Fruit fly (Drosophila melanogaster) whole organism, wandering third instar larva: ENCODE measurements around the gene BigH1.

ENCODE experiments used
- CG32264 ChIP-seq: fragments of 200-800 bp; sonication (Bioruptor generic); optimal IDR thresholded peaks from 2 replicates; lab custom pipeline; 2016; ENCODE audit warnings: missing biosample characterization, missing genetic modification characterization
- CrebA ChIP-seq: fragments of 200-800 bp; sonication (Bioruptor generic); optimal IDR thresholded peaks from 2 replicates; lab custom pipeline; 2016; ENCODE audit warnings: missing biosample characterization, mild to moderate bottlenecking, missing genetic modification characterization, borderline replicate concordance
- Dfd ChIP-seq: fragments of >200 bp; optimal IDR thresholded peaks from 2 replicates; lab custom pipeline; 2017; ENCODE audit warnings: missing biosample characterization, missing genetic modification characterization
- Dif ChIP-seq: fragments of 200-275, 200-300 bp; sonication (Bioruptor generic); optimal IDR thresholded peaks from 2 replicates; lab custom pipeline; 2018; ENCODE audit warnings: missing biosample characterization, missing genetic modification characterization; ENCODE audit not compliant: partially characterized antibody
- GATAd ChIP-seq: sonication (Bioruptor generic); optimal IDR thresholded peaks from 2 replicates; lab custom pipeline; 2016; ENCODE audit warnings: missing biosample characterization, missing genetic modification characterization
- HLH106 ChIP-seq: fragments of 200-800 bp; optimal IDR thresholded peaks from 3 replicates; lab custom pipeline; 2019; ENCODE audit warnings: missing biosample characterization, mild to moderate bottlenecking, missing genetic modification characterization, moderate library complexity
- Hnf4 ChIP-seq: fragments of 200-800 bp; sonication (Bioruptor generic); optimal IDR thresholded peaks from 2 replicates; lab custom pipeline; 2016; ENCODE audit warnings: missing biosample characterization, mild to moderate bottlenecking, missing genetic modification characterization
- Hr78 ChIP-seq: fragments of >200 bp; optimal IDR thresholded peaks from 2 replicates; lab custom pipeline; 2017; ENCODE audit warnings: missing biosample characterization, missing genetic modification characterization
- Hr83 ChIP-seq: fragments of 200-300 bp; sonication (Bioruptor generic); optimal IDR thresholded peaks from 2 replicates; lab custom pipeline; 2016; ENCODE audit warnings: missing biosample characterization, mild to moderate bottlenecking, missing genetic modification characterization, moderate library complexity; ENCODE audit not compliant: poor library complexity, severe bottlenecking
- Jra ChIP-seq: sonication (Bioruptor generic); optimal IDR thresholded peaks from 2 replicates; lab custom pipeline; 2016; ENCODE audit warnings: missing biosample characterization, missing genetic modification characterization
- Mio ChIP-seq: sonication (Bioruptor generic); optimal IDR thresholded peaks from 2 replicates; lab custom pipeline; 2016; ENCODE audit warnings: missing biosample characterization, missing genetic modification characterization
- Myc ChIP-seq: fragments of >200 bp; optimal IDR thresholded peaks from 2 replicates; lab custom pipeline; 2017
- N ChIP-seq: fragments of >200 bp; optimal IDR thresholded peaks from 2 replicates; lab custom pipeline; 2018; ENCODE audit warnings: missing biosample characterization, missing external identifiers, missing genetic modification characterization
- OdsH ChIP-seq: fragments of 200-800 bp; sonication (Bioruptor generic); optimal IDR thresholded peaks from 2 replicates; lab custom pipeline; 2016; ENCODE audit warnings: missing biosample characterization, mild to moderate bottlenecking, missing genetic modification characterization
- Rel ChIP-seq, 2 experiments: fragments of 200-800 bp; sonication (Bioruptor generic) in 1 of 2; optimal IDR thresholded peaks; 2 replicates in 1 of 2; 3 replicates in 1 of 2; lab custom pipeline; 2016 to 2019; ENCODE audit warnings: mild to moderate bottlenecking in 2 of 2, missing biosample characterization in 2 of 2, missing genetic modification characterization in 2 of 2, moderate library complexity in 1 of 2
- Sp1 ChIP-seq: fragments of 200-800 bp; sonication (Bioruptor generic); optimal IDR thresholded peaks from 3 replicates; lab custom pipeline; 2019; ENCODE audit warnings: missing biosample characterization, mild to moderate bottlenecking, missing genetic modification characterization, moderate library complexity
- Vsx2 ChIP-seq: fragments of 200-300, 225-300 bp; sonication (Bioruptor generic); optimal IDR thresholded peaks from 2 replicates; lab custom pipeline; 2018; ENCODE audit warnings: missing biosample characterization, missing genetic modification characterization; ENCODE audit not compliant: partially characterized antibody
- br ChIP-seq: fragments of 200-800 bp; sonication (Bioruptor generic); optimal IDR thresholded peaks from 2 replicates; lab custom pipeline; 2016; ENCODE audit warnings: missing biosample characterization, missing genetic modification characterization
- brk ChIP-seq: fragments of 200-800 bp; sonication (Bioruptor generic); optimal IDR thresholded peaks from 2 replicates; lab custom pipeline; 2016; ENCODE audit warnings: missing biosample characterization, mild to moderate bottlenecking, missing genetic modification characterization
- dmrt93B ChIP-seq: fragments of 200-800 bp; sonication (Bioruptor generic); optimal IDR thresholded peaks from 2 replicates; lab custom pipeline; 2018; ENCODE audit warnings: missing biosample characterization, mild to moderate bottlenecking, missing genetic modification characterization
- dsf ChIP-seq: sonication (Bioruptor generic); optimal IDR thresholded peaks from 2 replicates; lab custom pipeline; 2016; ENCODE audit warnings: missing biosample characterization, missing genetic modification characterization, borderline replicate concordance
- ey ChIP-seq: fragments of 200-800 bp; sonication (Bioruptor generic); optimal IDR thresholded peaks from 2 replicates; lab custom pipeline; 2016; ENCODE audit warnings: missing biosample characterization, missing genetic modification characterization
- foxo ChIP-seq, 2 experiments: fragments of 200-800 bp; sonication (Bioruptor generic); optimal IDR thresholded peaks; 2 replicates in 1 of 2; 3 replicates in 1 of 2; lab custom pipeline; 2016 to 2017; ENCODE audit warnings: missing biosample characterization in 2 of 2, missing genetic modification characterization in 2 of 2
- fru ChIP-seq: fragments of 200-800 bp; sonication (Bioruptor generic); optimal IDR thresholded peaks from 3 replicates; lab custom pipeline; 2016; ENCODE audit warnings: missing biosample characterization, mild to moderate bottlenecking, missing genetic modification characterization
- h ChIP-seq: fragments of 200-800 bp; sonication (Bioruptor generic); optimal IDR thresholded peaks from 3 replicates; lab custom pipeline; 2016; ENCODE audit warnings: missing biosample characterization, mild to moderate bottlenecking, missing genetic modification characterization
- lola ChIP-seq: fragments of >200 bp; optimal IDR thresholded peaks from 2 replicates; lab custom pipeline; 2017; ENCODE audit warnings: missing biosample characterization, missing genetic modification characterization
- pan ChIP-seq: fragments of >200 bp; optimal IDR thresholded peaks from 2 replicates; lab custom pipeline; 2017
- psq ChIP-seq: fragments of 200-800 bp; sonication (Bioruptor generic); optimal IDR thresholded peaks from 3 replicates; lab custom pipeline; 2017; ENCODE audit warnings: missing biosample characterization, mild to moderate bottlenecking, missing genetic modification characterization, moderate library complexity
- rgr ChIP-seq: fragments of 200-800 bp; sonication (Bioruptor generic); optimal IDR thresholded peaks from 3 replicates; lab custom pipeline; 2016; ENCODE audit warnings: missing biosample characterization, mild to moderate bottlenecking, missing genetic modification characterization
- sage ChIP-seq: fragments of 200-800 bp; sonication (Bioruptor generic); optimal IDR thresholded peaks from 2 replicates; lab custom pipeline; 2016; ENCODE audit warnings: missing biosample characterization, mild to moderate bottlenecking, missing genetic modification characterization
- sv ChIP-seq: fragments of 200-800 bp; sonication (Bioruptor generic); optimal IDR thresholded peaks from 3 replicates; lab custom pipeline; 2016; ENCODE audit warnings: missing biosample characterization, missing genetic modification characterization
- tai ChIP-seq: sonication (Bioruptor generic); optimal IDR thresholded peaks from 2 replicates; lab custom pipeline; 2016; ENCODE audit warnings: missing biosample characterization, missing genetic modification characterization
- usp ChIP-seq: fragments of >200 bp; optimal IDR thresholded peaks from 2 replicates; lab custom pipeline; 2017; ENCODE audit warnings: missing biosample characterization, missing genetic modification characterization
- woc ChIP-seq: sonication (Bioruptor generic); optimal IDR thresholded peaks from 2 replicates; lab custom pipeline; 2016; ENCODE audit warnings: missing biosample characterization, mild to moderate bottlenecking, missing genetic modification characterization

BigH1 gene

dm6 chr3R:14677065-14677464, 13.8 kb downstream of the BigH1 start:
- TF ChIP-seq Sp1 (peak; percentile 2), Rel (GFP tag; optimal IDR thresholded peaks at IDR 0.05; lab: Kevin White, UChicago) (no peak), Rel (tag; optimal IDR thresholded peaks at IDR 0.05; lab: Kevin White, UChicago) (no peak), CG32264 (GFP tag; lab: Kevin White, UChicago) (no peak), sv (GFP tag; lab: Kevin White, UChicago) (no peak)

DNA sequence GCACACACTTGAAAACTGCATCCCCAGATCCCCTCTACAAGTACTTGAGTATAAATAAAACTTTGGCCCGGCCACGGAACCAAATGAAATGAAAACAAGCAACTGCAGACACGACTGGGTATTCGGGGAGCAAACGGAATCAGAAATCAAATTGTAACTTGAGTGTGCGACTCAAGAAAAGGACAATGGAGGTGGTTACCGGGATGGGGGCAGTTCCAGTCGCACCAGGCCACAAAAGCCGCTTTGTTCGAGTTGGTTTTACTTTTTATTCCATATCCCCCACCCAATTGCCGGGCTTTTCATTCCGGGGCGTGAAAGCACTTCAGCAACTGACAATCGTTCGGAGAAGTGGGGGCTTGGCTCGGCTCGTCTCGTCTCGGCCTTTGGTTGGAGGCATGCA, 14.6 kb downstream of the BigH1 start:
- TF ChIP-seq sv (GFP tag; lab: Kevin White, UChicago) (no peak), Rel (GFP tag; optimal IDR thresholded peaks at IDR 0.05; lab: Kevin White, UChicago) (peak; percentile 2), Rel (tag; optimal IDR thresholded peaks at IDR 0.05; lab: Kevin White, UChicago) (no peak), pan (lab: Kevin White, UChicago) (no peak)

dm6 chr3R:14679381-14680111, 16.3 kb downstream of the BigH1 start:
- TF ChIP-seq rgr (GFP tag; lab: Kevin White, UChicago) (no peak), foxo (GFP tag; optimal IDR thresholded peaks at IDR 0.05; lab: Kevin White, UChicago) (no peak), OdsH (GFP tag; lab: Kevin White, UChicago) (no peak), Dfd (GFP tag; lab: Kevin White, UChicago) (no peak), tai (GFP tag; lab: Kevin White, UChicago) (no peak), N (GFP tag; lab: Kevin White, UChicago) (no peak)

dm6 chr3R:14680112-14680665, 16.9 kb downstream of the BigH1 start:
- peak; percentile 47 for TF ChIP-seq Sp1
- TF ChIP-seq tai (GFP tag; lab: Kevin White, UChicago), result no peak
- TF ChIP-seq h (GFP tag; lab: Kevin White, UChicago), result peak; percentile 48
- TF ChIP-seq Rel (GFP tag; optimal IDR thresholded peaks at IDR 0.05; lab: Kevin White, UChicago), result no peak
- peak; percentile 20 for TF ChIP-seq Rel (tag; optimal IDR thresholded peaks at IDR 0.05; lab: Kevin White, UChicago)
- TF ChIP-seq sage (GFP tag; lab: Kevin White, UChicago), result no peak
- TF ChIP-seq rgr (GFP tag; lab: Kevin White, UChicago), result peak; percentile 29
- TF ChIP-seq Hr83 (GFP tag; lab: Kevin White, UChicago), result peak; percentile 43
- peak; percentile 13 for TF ChIP-seq OdsH (GFP tag; lab: Kevin White, UChicago)
- peak; percentile 29 for TF ChIP-seq CrebA (GFP tag; lab: Kevin White, UChicago)
- peak; percentile 10 for TF ChIP-seq HLH106
- TF ChIP-seq dsf (GFP tag; lab: Kevin White, UChicago), result no peak
- TF ChIP-seq br (GFP tag; lab: Kevin White, UChicago), result peak; percentile 17
- peak; percentile 14 for TF ChIP-seq fru (GFP tag; lab: Kevin White, UChicago)
- no peak for TF ChIP-seq Vsx2

DNA sequence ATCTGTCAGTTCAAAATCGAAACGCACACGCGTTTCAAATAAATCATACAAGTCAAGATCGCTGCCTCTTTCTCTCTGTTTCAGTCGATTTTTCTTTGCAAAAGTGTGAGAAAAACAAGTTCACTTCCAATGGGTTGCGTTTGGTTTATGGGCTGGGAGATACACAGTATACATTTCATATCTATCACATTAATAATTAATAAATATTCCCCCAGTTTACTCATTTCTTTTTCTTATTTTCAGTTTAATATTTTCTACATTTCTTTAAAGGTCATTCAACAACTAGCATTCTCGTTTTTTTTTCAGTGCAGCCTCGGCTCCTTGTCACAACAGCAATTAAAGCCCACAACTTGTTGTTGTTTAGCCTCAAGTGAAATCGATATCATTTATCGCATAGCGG, 20.7 kb downstream of the BigH1 start:
- TF ChIP-seq foxo (GFP tag; optimal IDR thresholded peaks at IDR 0.05; lab: Kevin White, UChicago), result peak in 1 of 2 experiments; percentile 56
- TF ChIP-seq CrebA (GFP tag; lab: Kevin White, UChicago), result no peak
- TF ChIP-seq sage (GFP tag; lab: Kevin White, UChicago), result no peak
- peak; percentile 9 for TF ChIP-seq br (GFP tag; lab: Kevin White, UChicago)
- TF ChIP-seq Hnf4 (GFP tag; lab: Kevin White, UChicago), result peak; percentile 8
- no peak for TF ChIP-seq pan (lab: Kevin White, UChicago)
- peak; percentile 40 for TF ChIP-seq Sp1
- no peak for TF ChIP-seq dsf (GFP tag; lab: Kevin White, UChicago)
- peak; percentile 35 for TF ChIP-seq OdsH (GFP tag; lab: Kevin White, UChicago)
- TF ChIP-seq GATAd, result no peak
- no peak for TF ChIP-seq Vsx2
- TF ChIP-seq lola (GFP tag; lab: Kevin White, UChicago), result no peak
- TF ChIP-seq Jra (GFP tag; lab: Kevin White, UChicago), result no peak
- no peak for TF ChIP-seq Mio (GFP tag; lab: Kevin White, UChicago)
- TF ChIP-seq Hr83 (GFP tag; lab: Kevin White, UChicago), result no peak
- peak; percentile 20 for TF ChIP-seq CG32264 (GFP tag; lab: Kevin White, UChicago)
- peak; percentile 22 for TF ChIP-seq rgr (GFP tag; lab: Kevin White, UChicago)
- no peak for TF ChIP-seq brk
- TF ChIP-seq N (GFP tag; lab: Kevin White, UChicago), result no peak
- TF ChIP-seq h (GFP tag; lab: Kevin White, UChicago), result peak; percentile 56
- TF ChIP-seq tai (GFP tag; lab: Kevin White, UChicago), result no peak
- no peak for TF ChIP-seq Hr78 (GFP tag; lab: Kevin White, UChicago)
- no peak for TF ChIP-seq Dif
- no peak for TF ChIP-seq dmrt93B
- no peak for TF ChIP-seq Dfd (GFP tag; lab: Kevin White, UChicago)
- no peak for TF ChIP-seq sv (GFP tag; lab: Kevin White, UChicago)
- peak; percentile 4 for TF ChIP-seq ey (GFP tag; lab: Kevin White, UChicago)
- no peak for TF ChIP-seq usp
- TF ChIP-seq HLH106, result peak; percentile 19
- no peak for TF ChIP-seq Myc (lab: Kevin White, UChicago)
- TF ChIP-seq Rel (GFP tag; optimal IDR thresholded peaks at IDR 0.05; lab: Kevin White, UChicago), result no peak
- no peak for TF ChIP-seq Rel (tag; optimal IDR thresholded peaks at IDR 0.05; lab: Kevin White, UChicago)
- peak; percentile 3 for TF ChIP-seq woc (GFP tag; lab: Kevin White, UChicago)
- peak; percentile 33 for TF ChIP-seq psq (GFP tag; lab: Kevin White, UChicago)
